Worm (Caenorhabditis elegans) whole organism, early embryonic: ENCODE data around the gene czw-1.

Experiments used
- B0310.2 ChIP-seq: sonication (generic microtip); optimal IDR thresholded peaks from 2 replicates; lab custom pipeline; 2016; ENCODE audit warnings: mild to moderate bottlenecking, missing genetic modification characterization, missing compliant biosample characterization
- F13C5.2 ChIP-seq: sonication (generic microtip); optimal IDR thresholded peaks from 2 replicates; lab custom pipeline; 2017; ENCODE audit warnings: mild to moderate bottlenecking, missing genetic modification characterization, inconsistent platforms, missing compliant biosample characterization
- aly-1 ChIP-seq: sonication (generic microtip); optimal IDR thresholded peaks from 2 replicates; lab custom pipeline; 2016; ENCODE audit warnings: missing genetic modification characterization, missing compliant biosample characterization
- ama-1 ChIP-seq: fragments of 150-350 bp; optimal IDR thresholded peaks from 2 replicates; lab custom pipeline; 2014
- ceh-13 ChIP-seq: fragments of 200-800 bp; sonication (Bioruptor generic); optimal IDR thresholded peaks from 2 replicates; lab custom pipeline; 2018; ENCODE audit warnings: mild to moderate bottlenecking, missing genetic modification characterization, missing compliant biosample characterization
- ceh-36 ChIP-seq: sonication (generic microtip); optimal IDR thresholded peaks from 2 replicates; lab custom pipeline; 2016; ENCODE audit warnings: missing genetic modification characterization, inconsistent platforms, missing compliant biosample characterization
- ets-7 ChIP-seq: sonication (generic microtip); optimal IDR thresholded peaks from 2 replicates; lab custom pipeline; 2016; ENCODE audit warnings: missing genotype, missing genetic modification characterization, missing compliant biosample characterization
- flt-1 ChIP-seq: fragments of 200-800 bp; sonication (Bioruptor generic); IDR thresholded peaks from 2 replicates; pipeline ENCODE4 v1.3.6; 2022; ENCODE audit warnings: missing genetic modification characterization, missing compliant biosample characterization
- hmbx-1 ChIP-seq: sonication (generic microtip); optimal IDR thresholded peaks from 2 replicates; lab custom pipeline; 2016; ENCODE audit warnings: mild to moderate bottlenecking, missing genetic modification characterization, missing compliant biosample characterization
- hmg-4 ChIP-seq: fragments of 200-800 bp; sonication (Bioruptor generic); optimal IDR thresholded peaks from 2 replicates; lab custom pipeline; 2018; ENCODE audit warnings: mild to moderate bottlenecking, missing genetic modification characterization, missing compliant biosample characterization
- hnd-1 ChIP-seq: sonication (generic microtip); optimal IDR thresholded peaks from 2 replicates; lab custom pipeline; 2016; ENCODE audit warnings: missing genetic modification characterization, missing compliant biosample characterization
- pes-1 ChIP-seq: fragments of 200-800 bp; sonication (Bioruptor generic); IDR thresholded peaks from 2 replicates; pipeline ENCODE4 v1.3.6; 2022; ENCODE audit warnings: missing genetic modification reagents, missing genetic modification characterization, missing compliant biosample characterization
- scrt-1 ChIP-seq: fragments of 200-800 bp; sonication (Bioruptor generic); IDR thresholded peaks from 2 replicates; pipeline ENCODE4 v1.3.6; 2022; ENCODE audit warnings: missing genetic modification characterization, missing compliant biosample characterization
- sea-1 ChIP-seq: fragments of 200-800 bp; sonication (Bioruptor generic); conservative IDR thresholded peaks from 2 replicates; pipeline ENCODE4 v1.3.6; 2022; ENCODE audit warnings: missing genetic modification characterization, missing compliant biosample characterization
- tbx-11 ChIP-seq: fragments of 200-800 bp; sonication (Bioruptor generic); IDR thresholded peaks from 2 replicates; pipeline ENCODE4 v1.3.6; 2022; ENCODE audit warnings: missing genetic modification characterization, missing compliant biosample characterization
- tbx-37 ChIP-seq: fragments of 200-800 bp; sonication (Bioruptor generic); conservative IDR thresholded peaks from 2 replicates; pipeline ENCODE4 v1.3.6; 2022; ENCODE audit warnings: missing genetic modification reagents, missing genetic modification characterization, missing compliant biosample characterization
- tra-4 ChIP-seq: sonication (generic microtip); optimal IDR thresholded peaks from 2 replicates; lab custom pipeline; 2017; ENCODE audit warnings: missing genetic modification characterization, missing compliant biosample characterization

The czw-1 gene

DNA sequence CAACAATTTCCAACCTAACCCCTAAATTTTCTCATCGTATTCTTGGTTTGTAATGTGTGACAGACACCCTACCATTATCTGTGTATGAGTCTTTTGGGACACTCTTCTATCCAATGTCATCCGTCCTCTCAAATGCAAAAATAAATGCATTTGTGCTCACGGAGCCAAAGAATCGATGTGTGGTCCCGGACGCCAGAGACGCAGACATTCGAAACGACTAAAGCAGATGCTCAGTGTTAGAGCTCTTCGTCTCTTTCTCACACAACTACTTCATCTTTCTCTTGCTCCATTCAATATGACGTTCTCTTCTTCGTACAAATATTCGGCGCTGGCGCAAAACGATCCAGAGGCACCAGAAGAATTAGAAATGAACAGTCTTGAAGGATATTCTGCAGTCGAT lies 33.0 kb upstream of the czw-1 start, which contains the start of gene unc-24:
Gene unc-24 (plus strand): TSS at position 283 of the 400 bp plus-strand sequence.
- TF ChIP-seq F13C5.2 (tag; lab: Kevin White, UChicago) = no peak
- TF ChIP-seq ceh-13 (GFP tag; lab: Kevin White, UChicago) = no peak
- TF ChIP-seq tbx-11 (GFP tag; lab: Robert Waterston, UW) = no peak
- no peak for TF ChIP-seq ama-1 (lab: Kevin White, UChicago)
- no peak for TF ChIP-seq ceh-36 (tag; lab: Kevin White, UChicago)
- TF ChIP-seq hmbx-1 (tag; lab: Kevin White, UChicago) = no peak
- no peak for TF ChIP-seq sea-1 (GFP tag; lab: Robert Waterston, UW)
- TF ChIP-seq aly-1 = no peak
- no peak for TF ChIP-seq scrt-1 (GFP tag; lab: Robert Waterston, UW)
- no peak for TF ChIP-seq pes-1
- no peak for TF ChIP-seq hnd-1 (tag; lab: Kevin White, UChicago)

DNA sequence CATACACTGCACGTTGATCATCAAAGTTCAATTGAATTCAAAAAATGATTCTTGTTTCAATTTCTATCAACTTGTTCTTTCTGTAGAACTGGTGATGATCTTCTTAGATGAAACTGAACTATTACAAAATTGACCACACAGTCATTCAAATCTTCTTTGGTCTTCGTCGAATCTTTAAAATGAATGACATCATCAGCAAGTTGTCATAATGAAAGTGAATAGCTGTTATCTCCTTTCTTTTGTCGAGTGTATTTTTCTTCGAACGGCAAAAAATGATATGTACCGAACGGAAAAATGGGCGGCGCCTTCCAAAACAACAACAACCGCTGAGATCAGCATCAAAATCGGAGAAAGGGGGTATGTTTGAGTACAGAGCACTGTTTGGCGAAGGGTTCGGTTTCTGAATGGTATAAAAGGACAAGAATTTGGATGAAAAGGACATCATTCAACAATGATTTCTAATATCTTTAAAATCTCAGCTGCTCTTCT lies 30.9 kb upstream of the czw-1 start, which contains the start of gene ora-1:
Gene ora-1 (plus strand): TSS at position 439 of the 489 bp plus-strand sequence.
- TF ChIP-seq B0310.2 (tag; lab: Kevin White, UChicago) = no peak
- no peak for TF ChIP-seq ceh-13 (GFP tag; lab: Kevin White, UChicago)
- no peak for TF ChIP-seq pes-1
- no peak for TF ChIP-seq scrt-1 (GFP tag; lab: Robert Waterston, UW)
- no peak for TF ChIP-seq aly-1
- TF ChIP-seq ama-1 (lab: Kevin White, UChicago) = no peak
- no peak for TF ChIP-seq hmg-4 (GFP tag; lab: Kevin White, UChicago)
- TF ChIP-seq tbx-37 (GFP tag; lab: Robert Waterston, UW) = no peak
- no peak for TF ChIP-seq ets-7
- TF ChIP-seq F13C5.2 (tag; lab: Kevin White, UChicago) = no peak
- TF ChIP-seq ceh-36 (tag; lab: Kevin White, UChicago) = no peak
- no peak for TF ChIP-seq tbx-11 (GFP tag; lab: Robert Waterston, UW)
- TF ChIP-seq flt-1 = no peak
- TF ChIP-seq hmbx-1 (tag; lab: Kevin White, UChicago) = no peak

DNA sequence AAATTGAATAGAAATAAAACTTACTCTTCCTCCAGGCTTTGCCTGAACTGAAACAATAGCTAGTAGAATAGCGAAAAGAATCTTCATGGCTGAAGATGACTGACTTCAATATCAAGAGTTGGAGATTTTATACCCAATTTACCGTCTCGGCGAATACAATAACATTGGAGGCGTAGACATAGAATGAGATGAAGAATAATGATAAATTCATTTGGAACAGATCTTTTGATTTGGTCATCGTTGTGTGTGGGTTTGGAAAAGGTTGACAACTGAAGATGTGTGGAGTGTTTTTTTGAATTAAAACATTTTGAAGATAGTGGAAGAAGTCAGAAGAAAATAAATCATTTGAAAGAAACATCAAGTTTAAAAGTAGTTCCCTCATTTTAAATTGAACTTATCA lies 29.6 kb upstream of the czw-1 start, which contains the start of gene F57H12.6:
Gene F57H12.6 (minus strand): TSS at position 101 of the 400 bp plus-strand sequence.
- TF ChIP-seq ceh-36 (tag; lab: Kevin White, UChicago) (no peak), hmbx-1 (tag; lab: Kevin White, UChicago) (no peak), tbx-37 (GFP tag; lab: Robert Waterston, UW) (no peak), sea-1 (GFP tag; lab: Robert Waterston, UW) (no peak), scrt-1 (GFP tag; lab: Robert Waterston, UW) (no peak), aly-1 (no peak), ama-1 (lab: Kevin White, UChicago) (no peak), ceh-13 (GFP tag; lab: Kevin White, UChicago) (no peak), hnd-1 (tag; lab: Kevin White, UChicago) (no peak), hmg-4 (GFP tag; lab: Kevin White, UChicago) (no peak)

DNA sequence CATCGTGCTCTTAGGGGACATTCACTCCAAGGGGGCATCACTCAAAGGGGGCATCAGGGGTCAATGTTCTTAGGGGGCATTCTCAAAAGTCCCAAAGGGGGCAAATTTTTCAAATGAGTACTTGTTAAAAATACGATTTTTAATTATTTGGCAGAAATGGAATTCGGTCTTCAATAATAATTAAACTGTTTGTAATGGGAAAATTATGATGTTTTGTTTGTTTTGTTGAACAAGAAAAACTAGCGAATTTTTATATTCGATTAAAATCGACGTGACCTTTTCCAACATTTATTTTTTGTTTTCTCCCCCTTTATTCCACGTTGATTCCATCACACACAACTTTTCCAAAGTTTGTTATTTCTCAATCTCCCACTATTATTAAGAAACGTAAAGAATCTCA lies 20.4 kb upstream of the czw-1 start, which contains the start of gene F57H12.5:
Gene F57H12.5 (plus strand): TSS at position 301 of the 400 bp plus-strand sequence.
- TF ChIP-seq pes-1 = no peak
- no peak for TF ChIP-seq scrt-1 (GFP tag; lab: Robert Waterston, UW)
- TF ChIP-seq tbx-11 (GFP tag; lab: Robert Waterston, UW) = no peak
- TF ChIP-seq tbx-37 (GFP tag; lab: Robert Waterston, UW) = no peak
- TF ChIP-seq hnd-1 (tag; lab: Kevin White, UChicago) = no peak
- no peak for TF ChIP-seq aly-1
- TF ChIP-seq sea-1 (GFP tag; lab: Robert Waterston, UW) = no peak
- no peak for TF ChIP-seq F13C5.2 (tag; lab: Kevin White, UChicago)
- no peak for TF ChIP-seq B0310.2 (tag; lab: Kevin White, UChicago)
- TF ChIP-seq hmbx-1 (tag; lab: Kevin White, UChicago) = no peak
- no peak for TF ChIP-seq ama-1 (lab: Kevin White, UChicago)
- TF ChIP-seq flt-1 = no peak
- TF ChIP-seq tra-4 (tag; lab: Kevin White, UChicago) = no peak
- TF ChIP-seq ceh-13 (GFP tag; lab: Kevin White, UChicago) = no peak
- no peak for TF ChIP-seq ets-7
- TF ChIP-seq ceh-36 (tag; lab: Kevin White, UChicago) = no peak
- TF ChIP-seq hmg-4 (GFP tag; lab: Kevin White, UChicago) = no peak

DNA sequence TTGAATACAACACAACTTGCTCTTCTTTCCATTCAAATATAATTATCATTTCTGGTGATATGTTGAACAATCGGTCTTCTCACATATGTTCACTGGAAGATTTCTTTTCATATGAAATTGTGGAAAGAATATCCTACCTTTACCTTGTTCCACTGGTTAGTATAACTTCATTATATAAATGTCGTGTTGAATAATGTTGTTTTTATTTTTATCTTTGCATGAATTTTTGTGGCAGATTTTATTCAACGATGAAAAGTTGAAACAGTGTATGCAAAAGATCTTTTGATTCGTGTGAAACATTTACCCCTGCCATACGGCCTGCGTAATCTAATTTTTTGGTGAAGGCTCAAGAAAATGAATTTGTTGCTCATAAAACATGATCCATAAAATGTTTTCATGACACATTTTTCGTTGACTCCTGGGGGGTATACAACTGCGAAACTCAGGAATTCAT lies 15.3 kb upstream of the czw-1 start:
- TF ChIP-seq tbx-37 (GFP tag; lab: Robert Waterston, UW) (no peak), ets-7 (no peak), hmg-4 (GFP tag; lab: Kevin White, UChicago) (no peak), hnd-1 (tag; lab: Kevin White, UChicago) (no peak), ama-1 (lab: Kevin White, UChicago) (no peak), B0310.2 (tag; lab: Kevin White, UChicago) (no peak), flt-1 (no peak), ceh-13 (GFP tag; lab: Kevin White, UChicago) (no peak), ceh-36 (tag; lab: Kevin White, UChicago) (no peak), F13C5.2 (tag; lab: Kevin White, UChicago) (no peak), sea-1 (GFP tag; lab: Robert Waterston, UW) (no peak), tra-4 (tag; lab: Kevin White, UChicago) (no peak)

DNA sequence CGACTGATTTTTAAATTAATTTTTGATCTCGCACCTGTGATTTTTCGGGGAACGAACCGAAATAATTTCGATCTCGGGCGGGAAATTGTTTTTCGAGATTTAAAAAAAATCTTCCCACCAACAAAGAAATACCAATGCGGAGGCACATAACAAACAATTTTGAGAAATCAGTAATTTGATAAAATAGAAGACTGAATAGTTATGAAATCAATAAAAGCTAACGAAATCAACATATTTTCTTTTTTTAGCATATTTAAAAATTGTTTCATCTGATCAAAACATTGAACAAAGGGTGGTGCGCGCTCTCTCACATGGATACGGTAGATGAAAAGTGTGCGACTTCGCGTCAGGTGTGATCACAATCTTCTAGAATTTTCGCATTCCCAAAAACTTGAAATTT lies 11.5 kb upstream of the czw-1 start:
- TF ChIP-seq ceh-13 (GFP tag; lab: Kevin White, UChicago) (no peak), scrt-1 (GFP tag; lab: Robert Waterston, UW) (no peak), flt-1 (no peak), pes-1 (no peak), sea-1 (GFP tag; lab: Robert Waterston, UW) (no peak), aly-1 (no peak), tbx-37 (GFP tag; lab: Robert Waterston, UW) (no peak), tbx-11 (GFP tag; lab: Robert Waterston, UW) (no peak), tra-4 (tag; lab: Kevin White, UChicago) (no peak), hmg-4 (GFP tag; lab: Kevin White, UChicago) (no peak), B0310.2 (tag; lab: Kevin White, UChicago) (no peak), hnd-1 (tag; lab: Kevin White, UChicago) (no peak), ama-1 (lab: Kevin White, UChicago) (no peak), F13C5.2 (tag; lab: Kevin White, UChicago) (no peak), ceh-36 (tag; lab: Kevin White, UChicago) (no peak), hmbx-1 (tag; lab: Kevin White, UChicago) (no peak), ets-7 (no peak)
